Worm (Caenorhabditis elegans) whole organism, L1 larva: ENCODE results near the gene F59B2.8.

Source experiments
- C04F5.9 ChIP-seq: sonication (generic microtip); optimal IDR thresholded peaks from 2 replicates; lab custom pipeline; 2016; ENCODE audit warnings: missing genetic modification characterization, missing compliant biosample characterization
- C16A3.4 ChIP-seq: fragments of 150-350 bp; optimal IDR thresholded peaks from 2 replicates; lab custom pipeline; 2014; ENCODE audit warnings: missing biosample characterization, missing genetic modification characterization
- C34B4.2 ChIP-seq: sonication (generic microtip); optimal IDR thresholded peaks from 2 replicates; lab custom pipeline; 2017; ENCODE audit warnings: mild to moderate bottlenecking, missing genetic modification characterization, missing compliant biosample characterization
- F16B12.6 ChIP-seq: fragments of 150-350 bp; optimal IDR thresholded peaks from 2 replicates; lab custom pipeline; 2014; ENCODE audit warnings: missing biosample characterization, missing genetic modification characterization
- aha-1 ChIP-seq: fragments of 150-350 bp; optimal IDR thresholded peaks from 2 replicates; lab custom pipeline; 2014; ENCODE audit warnings: missing biosample characterization, missing genetic modification characterization
- ama-1 ChIP-seq: fragments of 150-350 bp; optimal IDR thresholded peaks from 2 replicates; lab custom pipeline; 2014
- blmp-1 ChIP-seq: fragments of 150-350 bp; optimal IDR thresholded peaks from 2 replicates; lab custom pipeline; 2014; ENCODE audit warnings: missing biosample characterization, missing genetic modification characterization
- ceh-8 ChIP-seq: fragments of 200-800 bp; sonication (Bioruptor generic); optimal IDR thresholded peaks from 2 replicates; lab custom pipeline; 2018; ENCODE audit warnings: mild to moderate bottlenecking, missing genetic modification characterization, moderate library complexity, missing compliant biosample characterization
- ceh-82 ChIP-seq, 3 experiments: fragments of 150-350 bp in 1 of 3; sonication (generic microtip) in 2 of 3; optimal IDR thresholded peaks; 2 replicates each; lab custom pipeline; 2014 to 2017; ENCODE audit warnings: missing biosample characterization in 3 of 3, missing genetic modification characterization in 3 of 3
- ces-1 ChIP-seq: fragments of 150-350 bp; optimal IDR thresholded peaks from 2 replicates; lab custom pipeline; 2014; ENCODE audit warnings: missing biosample characterization, missing genetic modification reagents, missing genetic modification characterization
- dpl-1 ChIP-seq, 3 experiments: fragments of 150-350 bp in 2 of 3; sonication (generic microtip) in 1 of 3; optimal IDR thresholded peaks; 2 replicates each; lab custom pipeline; 2014 to 2017; ENCODE audit warnings: missing biosample characterization in 3 of 3, missing genetic modification characterization in 3 of 3, missing genetic modification reagents in 3 of 3
- efl-3 ChIP-seq: fragments of 200-800 bp; sonication (Bioruptor generic); optimal IDR thresholded peaks from 2 replicates; lab custom pipeline; 2018; ENCODE audit warnings: mild to moderate bottlenecking, missing genetic modification characterization, missing compliant biosample characterization
- egl-13 ChIP-seq: sonication (generic microtip); optimal IDR thresholded peaks from 2 replicates; lab custom pipeline; 2016; ENCODE audit warnings: missing genotype, missing genetic modification reagents, missing genetic modification characterization, missing compliant biosample characterization
- egl-27 ChIP-seq, 2 experiments: fragments of 150-350 bp in 1 of 2; sonication (generic microtip); optimal IDR thresholded peaks; 3 replicates each; lab custom pipeline; 2017 to 2018; ENCODE audit warnings: missing biosample characterization in 2 of 2, missing genetic modification characterization in 2 of 2, missing genetic modification reagents in 2 of 2
- fkh-10 ChIP-seq: sonication (generic microtip); optimal IDR thresholded peaks from 2 replicates; lab custom pipeline; 2017; ENCODE audit warnings: missing biosample characterization, missing genetic modification reagents, missing genetic modification characterization
- fkh-4 ChIP-seq: sonication (generic microtip); optimal IDR thresholded peaks from 2 replicates; lab custom pipeline; 2016; ENCODE audit warnings: missing compliant biosample characterization, missing genetic modification characterization, borderline replicate concordance
- fkh-8 ChIP-seq: sonication (generic microtip); optimal IDR thresholded peaks from 2 replicates; lab custom pipeline; 2016; ENCODE audit warnings: mild to moderate bottlenecking, missing genetic modification characterization, missing compliant biosample characterization
- fos-1 ChIP-seq: fragments of 150-350 bp; optimal IDR thresholded peaks from 2 replicates; lab custom pipeline; 2014; ENCODE audit warnings: missing biosample characterization, missing genetic modification characterization
- grh-1 ChIP-seq: fragments of 200-800 bp; sonication (Bioruptor generic); IDR thresholded peaks from 2 replicates; pipeline ENCODE4 v1.3.6; 2022; ENCODE audit warnings: missing genetic modification reagents, missing genetic modification characterization, missing compliant biosample characterization
- hlh-4 ChIP-seq: sonication (generic microtip); optimal IDR thresholded peaks from 2 replicates; lab custom pipeline; 2016; ENCODE audit warnings: mild to moderate bottlenecking, missing genetic modification characterization, missing compliant biosample characterization
- hpl-2 ChIP-seq: fragments of 150-350 bp; optimal IDR thresholded peaks from 2 replicates; lab custom pipeline; 2014; ENCODE audit warnings: missing biosample characterization, missing genetic modification reagents, missing genetic modification characterization
- isw-1 ChIP-seq: fragments of 200-800 bp; sonication (Bioruptor generic); IDR thresholded peaks from 2 replicates; pipeline ENCODE4 v1.3.6; 2022; ENCODE audit warnings: missing genetic modification characterization, missing compliant biosample characterization
- jun-1 ChIP-seq: fragments of 150-350 bp; optimal IDR thresholded peaks from 2 replicates; lab custom pipeline; 2014; ENCODE audit warnings: missing biosample characterization, missing genetic modification reagents, missing genetic modification characterization
- lin-13 ChIP-seq: fragments of 150-350 bp; optimal IDR thresholded peaks from 2 replicates; lab custom pipeline; 2014; ENCODE audit warnings: missing biosample characterization, missing genetic modification reagents, missing genetic modification characterization
- lin-14 ChIP-seq: fragments of 200-800 bp; sonication (Bioruptor generic); optimal IDR thresholded peaks from 2 replicates; lab custom pipeline; 2018; ENCODE audit warnings: mild to moderate bottlenecking, missing genetic modification characterization, moderate library complexity, missing compliant biosample characterization
- lin-39 ChIP-seq: fragments of 150-350 bp; optimal IDR thresholded peaks from 2 replicates; lab custom pipeline; 2014; ENCODE audit warnings: missing biosample characterization, missing genetic modification reagents, missing genetic modification characterization
- lir-3 ChIP-seq: sonication (generic microtip); optimal IDR thresholded peaks from 2 replicates; lab custom pipeline; 2016; ENCODE audit warnings: mild to moderate bottlenecking, missing genetic modification characterization, moderate library complexity, missing compliant biosample characterization; ENCODE audit not compliant: poor library complexity
- mab-9 ChIP-seq: fragments of 200-800 bp; sonication (Bioruptor generic); IDR thresholded peaks from 2 replicates; pipeline ENCODE4 v1.3.6; 2022; ENCODE audit warnings: missing genetic modification reagents, missing genetic modification characterization, missing compliant biosample characterization
- mdl-1 ChIP-seq, 2 experiments: fragments of 150-350 bp; optimal IDR thresholded peaks; 2 replicates each; lab custom pipeline; 2014 to 2017; ENCODE audit warnings: missing biosample characterization in 2 of 2, missing genetic modification characterization in 2 of 2, inconsistent platforms in 1 of 2
- mef-2 ChIP-seq: fragments of 150-350 bp; optimal IDR thresholded peaks from 2 replicates; lab custom pipeline; 2014; ENCODE audit warnings: missing biosample characterization, missing genetic modification characterization
- mep-1 ChIP-seq: fragments of 150-350 bp; optimal IDR thresholded peaks from 2 replicates; lab custom pipeline; 2014; ENCODE audit warnings: missing biosample characterization, missing genetic modification characterization
- nhr-11 ChIP-seq: fragments of 150-350 bp; optimal IDR thresholded peaks from 2 replicates; lab custom pipeline; 2014; ENCODE audit warnings: missing biosample characterization, missing genetic modification characterization
- nhr-12 ChIP-seq: sonication (generic microtip); optimal IDR thresholded peaks from 2 replicates; lab custom pipeline; 2017; ENCODE audit warnings: missing biosample characterization, missing genetic modification characterization
- nhr-19 ChIP-seq: fragments of 200-800 bp; sonication (Bioruptor generic); conservative IDR thresholded peaks from 2 replicates; pipeline ENCODE4 v1.3.6; 2022; ENCODE audit warnings: missing genetic modification characterization, missing compliant biosample characterization
- nhr-20 ChIP-seq: sonication (generic microtip); optimal IDR thresholded peaks from 2 replicates; lab custom pipeline; 2016; ENCODE audit warnings: mild to moderate bottlenecking, missing genetic modification characterization, missing compliant biosample characterization
- nhr-237 ChIP-seq: fragments of 150-350 bp; optimal IDR thresholded peaks from 2 replicates; lab custom pipeline; 2014; ENCODE audit warnings: missing biosample characterization, missing genetic modification characterization
- nhr-71 ChIP-seq: sonication (generic microtip); optimal IDR thresholded peaks from 2 replicates; lab custom pipeline; 2016; ENCODE audit warnings: mild to moderate bottlenecking, missing genetic modification characterization, moderate library complexity, missing compliant biosample characterization
- nhr-76 ChIP-seq: sonication (generic microtip); optimal IDR thresholded peaks from 2 replicates; lab custom pipeline; 2017; ENCODE audit warnings: missing biosample characterization, missing genetic modification characterization
- nhr-85 ChIP-seq: sonication (generic microtip); peaks from one replicate; lab custom pipeline; 2016; ENCODE audit warnings: missing genetic modification characterization, inconsistent platforms, missing compliant biosample characterization
- nhr-90 ChIP-seq: sonication (generic microtip); optimal IDR thresholded peaks from 2 replicates; lab custom pipeline; 2016; ENCODE audit warnings: mild to moderate bottlenecking, missing genetic modification characterization, missing compliant biosample characterization; ENCODE audit not compliant: poor library complexity
- pag-3 ChIP-seq: sonication (generic microtip); optimal IDR thresholded peaks from 2 replicates; lab custom pipeline; 2017; ENCODE audit warnings: missing genetic modification characterization, mild to moderate bottlenecking, missing compliant biosample characterization, antibody characterized with exemption, borderline replicate concordance; ENCODE audit not compliant: insufficient read depth
- rnt-1 ChIP-seq: sonication (generic microtip); optimal IDR thresholded peaks from 2 replicates; lab custom pipeline; 2016; ENCODE audit warnings: mild to moderate bottlenecking, missing genetic modification characterization, moderate library complexity, missing compliant biosample characterization
- skn-1 ChIP-seq: fragments of 150-350 bp; optimal IDR thresholded peaks from 2 replicates; lab custom pipeline; 2014; ENCODE audit warnings: missing biosample characterization, missing genetic modification characterization
- snu-23 ChIP-seq: sonication (generic microtip); optimal IDR thresholded peaks from 2 replicates; lab custom pipeline; 2016; ENCODE audit warnings: missing genetic modification characterization, missing compliant biosample characterization
- sptf-1 ChIP-seq: fragments of 150-350 bp; optimal IDR thresholded peaks from 2 replicates; lab custom pipeline; 2014; ENCODE audit warnings: missing biosample characterization, missing genetic modification characterization
- sup-37 ChIP-seq: fragments of 200-800 bp; sonication (Bioruptor generic); optimal IDR thresholded peaks from 2 replicates; lab custom pipeline; 2018; ENCODE audit warnings: mild to moderate bottlenecking, missing genetic modification characterization, missing compliant biosample characterization
- tbx-2 ChIP-seq: sonication (generic microtip); optimal IDR thresholded peaks from 2 replicates; lab custom pipeline; 2016; ENCODE audit warnings: missing genetic modification characterization, missing compliant biosample characterization
- unc-130 ChIP-seq: fragments of 150-350 bp; optimal IDR thresholded peaks from 2 replicates; lab custom pipeline; 2017; ENCODE audit warnings: missing biosample characterization, missing genetic modification characterization, inconsistent platforms
- unc-30 ChIP-seq: sonication (generic microtip); optimal IDR thresholded peaks from 2 replicates; lab custom pipeline; 2017; ENCODE audit warnings: missing biosample characterization, missing genetic modification characterization
- vab-15 ChIP-seq: sonication (generic microtip); optimal IDR thresholded peaks from 2 replicates; lab custom pipeline; 2017; ENCODE audit warnings: missing genotype, mild to moderate bottlenecking, missing genetic modification characterization, missing compliant biosample characterization
- xbp-1 ChIP-seq: sonication (generic microtip); optimal IDR thresholded peaks from 2 replicates; lab custom pipeline; 2016; ENCODE audit warnings: missing genetic modification characterization, missing compliant biosample characterization
- zip-4 ChIP-seq: fragments of 200-800 bp; sonication (Bioruptor generic); optimal IDR thresholded peaks from 2 replicates; lab custom pipeline; 2018; ENCODE audit warnings: mild to moderate bottlenecking, missing genetic modification characterization, moderate library complexity, missing compliant biosample characterization

Gene F59B2.8

ce11 chrIII:8981847-8982479 is 28.0 kb downstream of the F59B2.8 start, which contains the start of gene pde-2:
Gene pde-2 (minus strand): TSS chrIII:8981897.
- no peak for TF ChIP-seq mef-2 (tag; lab: Kevin White, UChicago)
- TF ChIP-seq C34B4.2 (tag; lab: Kevin White, UChicago) = no peak
- TF ChIP-seq ceh-82 (tag; optimal IDR thresholded peaks at IDR 0.05; lab: Kevin White, UChicago) = peak in 2 of 3 experiments; percentile 34 to 37
- no peak for TF ChIP-seq unc-130 (tag; lab: Kevin White, UChicago)
- peak; percentile 68 for TF ChIP-seq nhr-71
- no peak for TF ChIP-seq lin-13 (GFP tag; lab: Kevin White, UChicago)
- peak; percentile 63 for TF ChIP-seq fkh-10 (GFP tag; lab: Kevin White, UChicago)
- peak; percentile 78 for TF ChIP-seq nhr-85 (tag; lab: Kevin White, UChicago)
- peak in 1 of 2 experiments; percentile 32 for TF ChIP-seq mdl-1 (tag; optimal IDR thresholded peaks at IDR 0.05; lab: Kevin White, UChicago)
- TF ChIP-seq nhr-237 (tag; lab: Kevin White, UChicago) = no peak
- TF ChIP-seq zip-4 (GFP tag; lab: Kevin White, UChicago) = no peak
- TF ChIP-seq nhr-90 (tag; lab: Kevin White, UChicago) = no peak
- no peak for TF ChIP-seq F16B12.6
- peak; percentile 14 for TF ChIP-seq C16A3.4 (tag; lab: Kevin White, UChicago)
- TF ChIP-seq rnt-1 (tag; lab: Kevin White, UChicago) = peak; percentile 14
- TF ChIP-seq C04F5.9 (tag; lab: Kevin White, UChicago) = no peak
- TF ChIP-seq grh-1 = no peak
- TF ChIP-seq blmp-1 = peak; percentile 78
- no peak for TF ChIP-seq nhr-76 (tag; lab: Kevin White, UChicago)
- TF ChIP-seq pag-3 (tag; lab: Kevin White, UChicago) = no peak
- TF ChIP-seq vab-15 (tag; lab: Kevin White, UChicago) = no peak
- peak; percentile 35; the same call in 1 of the 2 replicates for TF ChIP-seq nhr-19 (GFP tag; lab: Robert Waterston, UW)
- no peak for TF ChIP-seq nhr-11 (tag; lab: Kevin White, UChicago)
- TF ChIP-seq mep-1 (tag; lab: Kevin White, UChicago) = peak; percentile 78
- no peak for TF ChIP-seq efl-3
- TF ChIP-seq lin-14 (GFP tag; lab: Kevin White, UChicago) = peak; percentile 89
- no peak for TF ChIP-seq unc-30 (tag; lab: Kevin White, UChicago)
- TF ChIP-seq dpl-1 (GFP tag; optimal IDR thresholded peaks at IDR 0.05; lab: Kevin White, UChicago) = peak; percentile 18 to 37 (median 26)
- TF ChIP-seq ceh-8 (GFP tag; lab: Kevin White, UChicago) = no peak
- no peak for TF ChIP-seq hpl-2
- TF ChIP-seq hlh-4 = no peak
- TF ChIP-seq mab-9 = no peak
- peak; percentile 28 for TF ChIP-seq nhr-20 (tag; lab: Kevin White, UChicago)
- TF ChIP-seq lir-3 = peak; percentile 39
- no peak for TF ChIP-seq isw-1 (GFP tag; lab: Robert Waterston, UW)
- TF ChIP-seq ces-1 = no peak
- TF ChIP-seq fkh-8 (tag; lab: Kevin White, UChicago) = peak; percentile 18
- no peak for TF ChIP-seq aha-1 (tag; lab: Kevin White, UChicago)
- no peak for TF ChIP-seq egl-27 (tag; optimal IDR thresholded peaks at IDR 0.05; lab: Kevin White, UChicago)
- TF ChIP-seq fos-1 (tag; lab: Kevin White, UChicago) = no peak
- TF ChIP-seq fkh-4 (tag; lab: Kevin White, UChicago) = no peak
- TF ChIP-seq nhr-12 (tag; lab: Kevin White, UChicago) = no peak
- no peak for TF ChIP-seq egl-13 (tag; lab: Kevin White, UChicago)
- TF ChIP-seq snu-23 (GFP tag; lab: Kevin White, UChicago) = peak; percentile 60
- TF ChIP-seq tbx-2 (tag; lab: Kevin White, UChicago) = peak; percentile 54
- no peak for TF ChIP-seq jun-1
- TF ChIP-seq skn-1 (tag; lab: Kevin White, UChicago) = peak; percentile 47
- peak; percentile 28 for TF ChIP-seq xbp-1
- TF ChIP-seq sup-37 (GFP tag; lab: Kevin White, UChicago) = no peak
- no peak for TF ChIP-seq lin-39 (tag; lab: Kevin White, UChicago)
- TF ChIP-seq sptf-1 = no peak
- TF ChIP-seq ama-1 (lab: Kevin White, UChicago) = no peak
